Fruit fly (Drosophila melanogaster): ENCODE data around the gene TfIIB.

DNA sequence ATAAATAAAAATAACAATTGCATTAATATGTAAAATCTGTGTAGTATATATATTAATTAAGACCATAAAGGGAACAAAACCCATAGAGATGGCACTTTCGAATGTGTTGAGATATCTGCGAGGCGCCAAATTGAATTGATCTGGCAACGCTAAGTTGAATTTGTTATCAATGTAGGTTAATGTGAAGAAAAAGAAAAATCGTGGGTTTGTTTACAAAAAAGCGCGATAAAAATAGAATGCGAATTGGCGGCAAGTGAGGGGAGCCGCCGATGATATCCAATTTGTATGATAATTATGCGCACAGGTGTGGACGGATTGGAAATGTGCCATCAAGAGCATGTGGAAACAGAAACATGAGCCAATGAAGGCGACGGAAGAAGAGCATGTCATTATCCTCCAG lies 48.7 kb downstream of the TfIIB start:
- TF ChIP-seq CG6276 (GFP tag; optimal IDR thresholded peaks at IDR 0.05) (no peak), net (GFP tag; optimal IDR thresholded peaks at IDR 0.05) (no peak), Sox102F (GFP tag; optimal IDR thresholded peaks at IDR 0.05) (no peak), CG6163 (GFP tag; IDR thresholded peaks at IDR 0.05) (no peak), Gug (GFP tag; IDR thresholded peaks at IDR 0.05) (no peak), OdsH (GFP tag; optimal IDR thresholded peaks at IDR 0.05) (no peak), CG8319 (GFP tag; optimal IDR thresholded peaks at IDR 0.05) (no peak), CG7368 (GFP tag; optimal IDR thresholded peaks at IDR 0.05) (no peak), CG11902 (GFP tag; optimal IDR thresholded peaks at IDR 0.05) (no peak), salr (GFP tag; optimal IDR thresholded peaks at IDR 0.05) (no peak), Lpt (GFP tag; optimal IDR thresholded peaks at IDR 0.05) (no peak), Blimp-1 (GFP tag; optimal IDR thresholded peaks at IDR 0.05) (no peak)

Measured in whole organism, prepupa.